Worm (Caenorhabditis elegans) whole organism, L3 larva: ENCODE results near the gene swan-2.

Source experiments
- R02D3.7 ChIP-seq: fragments of 150-350 bp; optimal IDR thresholded peaks from 2 replicates; lab custom pipeline; 2014; ENCODE audit warnings: missing biosample characterization, missing genetic modification characterization
- ZK546.5 ChIP-seq: sonication (generic microtip); optimal IDR thresholded peaks from 2 replicates; lab custom pipeline; 2017; ENCODE audit warnings: missing biosample characterization, missing genetic modification characterization
- aly-2 ChIP-seq: fragments of 150-350 bp; optimal IDR thresholded peaks from 2 replicates; lab custom pipeline; 2014; ENCODE audit warnings: missing biosample characterization, missing genetic modification characterization
- ama-1 ChIP-seq: fragments of 150-350 bp; optimal IDR thresholded peaks from 2 replicates; lab custom pipeline; 2018
- ceh-16 ChIP-seq: sonication (generic microtip); optimal IDR thresholded peaks from 2 replicates; lab custom pipeline; 2017; ENCODE audit warnings: missing biosample characterization, missing genetic modification characterization
- ceh-28 ChIP-seq: fragments of 150-350 bp; optimal IDR thresholded peaks from 2 replicates; lab custom pipeline; 2014; ENCODE audit warnings: missing biosample characterization, missing genetic modification reagents, missing genetic modification characterization
- ceh-9 ChIP-seq: sonication (generic microtip); optimal IDR thresholded peaks from 2 replicates; lab custom pipeline; 2018; ENCODE audit warnings: missing biosample characterization, missing genetic modification characterization
- egl-27 ChIP-seq: sonication (generic microtip); optimal IDR thresholded peaks from 4 replicates; lab custom pipeline; 2017; ENCODE audit warnings: missing biosample characterization, missing genetic modification reagents, missing genetic modification characterization
- egl-5 ChIP-seq: fragments of 150-350 bp; optimal IDR thresholded peaks from 2 replicates; lab custom pipeline; 2017; ENCODE audit warnings: missing biosample characterization, missing genetic modification reagents, missing genetic modification characterization, inconsistent platforms
- elt-1 ChIP-seq: fragments of 150-350 bp; optimal IDR thresholded peaks from 2 replicates; lab custom pipeline; 2014; ENCODE audit warnings: missing biosample characterization, missing genetic modification characterization
- elt-3 ChIP-seq, 3 experiments: fragments of 150-350 bp in 1 of 3; sonication (generic microtip) in 2 of 3; optimal IDR thresholded peaks; 2 replicates in 2 of 3; 4 replicates in 1 of 3; lab custom pipeline; 2014 to 2017; ENCODE audit warnings: missing biosample characterization in 3 of 3, missing genetic modification characterization in 3 of 3
- eor-1 ChIP-seq, 2 experiments: fragments of 150-350 bp; optimal IDR thresholded peaks; 2 replicates each; lab custom pipeline; 2014 to 2018; ENCODE audit warnings: missing biosample characterization in 2 of 2, missing genetic modification characterization in 2 of 2
- fkh-10 ChIP-seq: sonication (generic microtip); optimal IDR thresholded peaks from 2 replicates; lab custom pipeline; 2017; ENCODE audit warnings: missing biosample characterization, missing genetic modification reagents, missing genetic modification characterization
- fkh-2 ChIP-seq: fragments of 150-350 bp; optimal IDR thresholded peaks from 2 replicates; lab custom pipeline; 2014; ENCODE audit warnings: missing biosample characterization, missing genetic modification reagents, missing genetic modification characterization
- fos-1 ChIP-seq: fragments of 150-350 bp; optimal IDR thresholded peaks from 2 replicates; lab custom pipeline; 2014; ENCODE audit warnings: missing biosample characterization, missing genetic modification characterization
- hmg-11 ChIP-seq: sonication (generic microtip); optimal IDR thresholded peaks from 2 replicates; lab custom pipeline; 2016; ENCODE audit warnings: missing genetic modification characterization, missing compliant biosample characterization
- jun-1 ChIP-seq: fragments of 150-350 bp; optimal IDR thresholded peaks from 2 replicates; lab custom pipeline; 2014; ENCODE audit warnings: missing biosample characterization, missing genetic modification reagents, missing genetic modification characterization
- lin-15B ChIP-seq: fragments of 150-350 bp; optimal IDR thresholded peaks from 2 replicates; lab custom pipeline; 2014; ENCODE audit warnings: missing biosample characterization, missing genetic modification characterization
- lin-39 ChIP-seq: fragments of 150-350 bp; optimal IDR thresholded peaks from 2 replicates; lab custom pipeline; 2018; ENCODE audit warnings: missing biosample characterization, missing genetic modification reagents, missing genetic modification characterization
- lsy-12 ChIP-seq: sonication (generic microtip); optimal IDR thresholded peaks from 2 replicates; lab custom pipeline; 2016; ENCODE audit warnings: mild to moderate bottlenecking, missing genetic modification characterization, missing compliant biosample characterization
- mdl-1 ChIP-seq: fragments of 150-350 bp; optimal IDR thresholded peaks from 2 replicates; lab custom pipeline; 2014; ENCODE audit warnings: missing biosample characterization, missing genetic modification characterization
- nfya-1 ChIP-seq: sonication (generic microtip); optimal IDR thresholded peaks from 2 replicates; lab custom pipeline; 2017; ENCODE audit warnings: missing genetic modification characterization, mild to moderate bottlenecking, missing compliant biosample characterization, antibody characterized with exemption, moderate library complexity; ENCODE audit not compliant: insufficient read depth
- nhr-23 ChIP-seq: fragments of 150-350 bp; optimal IDR thresholded peaks from 2 replicates; lab custom pipeline; 2014; ENCODE audit warnings: missing biosample characterization, missing genetic modification reagents, missing genetic modification characterization
- nhr-237 ChIP-seq: fragments of 150-350 bp; optimal IDR thresholded peaks from 2 replicates; lab custom pipeline; 2014; ENCODE audit warnings: missing biosample characterization, missing genetic modification characterization
- nhr-25 ChIP-seq: sonication (generic microtip); optimal IDR thresholded peaks from 2 replicates; lab custom pipeline; 2017; ENCODE audit warnings: missing biosample characterization, missing genetic modification characterization
- nhr-43 ChIP-seq: sonication (generic microtip); optimal IDR thresholded peaks from 2 replicates; lab custom pipeline; 2016; ENCODE audit warnings: mild to moderate bottlenecking, missing genetic modification characterization, missing compliant biosample characterization; ENCODE audit not compliant: poor library complexity, severe bottlenecking
- nhr-67 ChIP-seq: fragments of 150-350 bp; optimal IDR thresholded peaks from 2 replicates; lab custom pipeline; 2014; ENCODE audit warnings: missing biosample characterization, missing genetic modification characterization
- pha-4 ChIP-seq: fragments of 150-350 bp; optimal IDR thresholded peaks from 2 replicates; lab custom pipeline; 2014; ENCODE audit warnings: missing biosample characterization, missing genetic modification reagents, missing genetic modification characterization
- pqm-1 ChIP-seq: fragments of 150-350 bp; optimal IDR thresholded peaks from 2 replicates; lab custom pipeline; 2017; ENCODE audit warnings: missing biosample characterization, missing genetic modification characterization, inconsistent platforms
- sea-2 ChIP-seq: fragments of 150-350 bp; sonication (generic microtip); optimal IDR thresholded peaks from 4 replicates; lab custom pipeline; 2014; ENCODE audit warnings: missing biosample characterization, missing genetic modification reagents, missing genetic modification characterization
- skn-1 ChIP-seq: fragments of 150-350 bp; optimal IDR thresholded peaks from 2 replicates; lab custom pipeline; 2014; ENCODE audit warnings: missing biosample characterization, missing genetic modification characterization
- snpc-4 ChIP-seq: fragments of 150-350 bp; optimal IDR thresholded peaks from 2 replicates; lab custom pipeline; 2014; ENCODE audit warnings: missing biosample characterization, missing genetic modification characterization
- tbx-2 ChIP-seq: sonication (generic microtip); optimal IDR thresholded peaks from 2 replicates; lab custom pipeline; 2016; ENCODE audit warnings: mild to moderate bottlenecking, missing genetic modification characterization, missing compliant biosample characterization
- unc-39 ChIP-seq: sonication (generic microtip); optimal IDR thresholded peaks from 4 replicates; lab custom pipeline; 2017; ENCODE audit warnings: missing biosample characterization, missing genetic modification characterization
- unc-62 ChIP-seq: fragments of 150-350 bp; sonication (generic microtip); optimal IDR thresholded peaks from 4 replicates; lab custom pipeline; 2014; ENCODE audit warnings: missing biosample characterization, missing genetic modification reagents, missing genetic modification characterization
- zag-1 ChIP-seq: fragments of 150-350 bp; optimal IDR thresholded peaks from 2 replicates; lab custom pipeline; 2014; ENCODE audit warnings: missing biosample characterization, missing genetic modification characterization
- ztf-11 ChIP-seq: fragments of 150-350 bp; optimal IDR thresholded peaks from 2 replicates; lab custom pipeline; 2014; ENCODE audit warnings: missing biosample characterization, missing genetic modification characterization
- ztf-4 ChIP-seq: fragments of 150-350 bp; optimal IDR thresholded peaks from 2 replicates; lab custom pipeline; 2014; ENCODE audit warnings: missing biosample characterization, missing genetic modification characterization

Gene swan-2

DNA sequence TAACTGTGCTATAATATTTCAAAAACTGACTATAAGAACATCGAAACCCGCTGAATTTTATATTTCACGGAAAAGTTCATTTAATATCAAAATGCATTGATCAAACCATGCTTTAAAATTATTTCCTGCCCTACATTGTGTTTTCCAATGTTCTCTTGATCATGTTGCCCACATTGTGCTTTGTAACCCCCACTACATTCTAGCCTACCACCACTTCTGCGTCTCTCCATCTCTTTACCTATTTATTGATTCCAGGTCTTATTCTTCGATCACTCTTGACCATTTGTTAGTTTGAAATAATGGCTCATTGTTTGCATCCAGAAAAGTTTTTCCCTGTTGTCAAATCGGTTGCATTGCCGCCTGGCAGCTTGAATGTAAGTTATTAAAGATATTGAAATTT is 21.9 kb downstream of the swan-2 start, which contains the start of gene decr-1.1 (continued):
- TF ChIP-seq lin-15B (tag; lab: Kevin White, UChicago) (no peak), eor-1 (tag; optimal IDR thresholded peaks at IDR 0.05; lab: Kevin White, UChicago) (no peak), ceh-16 (tag; lab: Kevin White, UChicago) (no peak), ztf-4 (tag; lab: Kevin White, UChicago) (no peak), skn-1 (tag; lab: Kevin White, UChicago) (no peak), nhr-67 (no peak), mdl-1 (no peak)

DNA sequence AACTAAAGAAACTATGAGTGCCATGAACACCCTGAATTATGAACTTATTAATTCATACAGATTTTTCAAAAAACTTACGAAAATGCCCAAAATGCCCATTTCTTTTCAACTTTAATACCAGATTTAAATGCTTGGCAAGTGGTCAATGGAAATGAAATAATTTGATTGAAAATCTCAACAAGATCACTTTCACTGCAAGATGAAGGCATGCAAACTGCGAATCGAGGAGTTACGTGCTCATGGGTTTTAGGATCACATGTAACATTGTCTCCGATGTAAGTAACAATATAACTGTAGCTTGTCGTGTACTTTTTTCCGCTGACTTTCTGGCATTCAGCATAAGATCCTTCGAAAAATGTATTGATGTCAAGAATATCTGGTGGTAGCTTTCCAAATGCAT is 23.2 kb downstream of the swan-2 start:
- no peak for TF ChIP-seq ceh-28
- no peak for TF ChIP-seq pqm-1 (tag; lab: Kevin White, UChicago)
- no peak for TF ChIP-seq nhr-23 (tag; lab: Kevin White, UChicago)
- TF ChIP-seq ztf-11 (tag; lab: Kevin White, UChicago) = no peak
- TF ChIP-seq ama-1 (lab: Kevin White, UChicago) = no peak
- TF ChIP-seq tbx-2 (tag; lab: Kevin White, UChicago) = no peak
- TF ChIP-seq fos-1 = no peak
- no peak for TF ChIP-seq elt-1 (tag; lab: Kevin White, UChicago)
- no peak for TF ChIP-seq zag-1 (tag; lab: Kevin White, UChicago)
- TF ChIP-seq skn-1 (tag; lab: Kevin White, UChicago) = no peak
- TF ChIP-seq pha-4 (tag; lab: Kevin White, UChicago) = no peak
- no peak for TF ChIP-seq R02D3.7 (tag; lab: Kevin White, UChicago)
- TF ChIP-seq lin-39 (tag; lab: Kevin White, UChicago) = no peak
- no peak for TF ChIP-seq unc-62 (GFP tag; lab: Kevin White, UChicago)

ce11 chrV:13777857-13778256 is 26.2 kb downstream of the swan-2 start, which contains the start of gene F53C11.9:
TSS of gene F53C11.9 (plus strand) at chrV:13778015.
- peak; percentile 52 for TF ChIP-seq pha-4 (tag; lab: Kevin White, UChicago)
- no peak for TF ChIP-seq unc-39 (tag; lab: Kevin White, UChicago)
- no peak for TF ChIP-seq R02D3.7 (tag; lab: Kevin White, UChicago)
- TF ChIP-seq snpc-4 (tag; lab: Kevin White, UChicago) = no peak
- no peak for TF ChIP-seq elt-1 (tag; lab: Kevin White, UChicago)
- no peak for TF ChIP-seq nhr-43 (tag; lab: Kevin White, UChicago)
- peak; percentile 32 for TF ChIP-seq unc-62 (GFP tag; lab: Kevin White, UChicago)
- TF ChIP-seq ZK546.5 (tag; lab: Kevin White, UChicago) = no peak
- TF ChIP-seq fkh-10 (GFP tag; lab: Kevin White, UChicago) = no peak
- TF ChIP-seq egl-27 (tag; lab: Kevin White, UChicago) = no peak
- no peak for TF ChIP-seq mdl-1
- no peak for TF ChIP-seq jun-1
- peak; percentile 72 for TF ChIP-seq lin-39 (tag; lab: Kevin White, UChicago)
- TF ChIP-seq ama-1 (lab: Kevin White, UChicago) = no peak
- TF ChIP-seq ztf-11 (tag; lab: Kevin White, UChicago) = no peak
- no peak for TF ChIP-seq fkh-2 (tag; lab: Kevin White, UChicago)
- TF ChIP-seq ceh-9 (tag; lab: Kevin White, UChicago) = no peak
- TF ChIP-seq egl-5 (tag; lab: Kevin White, UChicago) = peak; percentile 96
- TF ChIP-seq hmg-11 (tag; lab: Kevin White, UChicago) = no peak
- TF ChIP-seq elt-3 (tag; optimal IDR thresholded peaks at IDR 0.05; lab: Kevin White, UChicago) = no peak
- no peak for TF ChIP-seq lin-15B (tag; lab: Kevin White, UChicago)
- TF ChIP-seq aly-2 (tag; lab: Kevin White, UChicago) = no peak
- no peak for TF ChIP-seq nhr-25
- no peak for TF ChIP-seq sea-2 (GFP tag; lab: Kevin White, UChicago)
- no peak for TF ChIP-seq ceh-28
- TF ChIP-seq lsy-12 = no peak
- TF ChIP-seq nhr-67 = no peak
- TF ChIP-seq nhr-23 (tag; lab: Kevin White, UChicago) = no peak
- TF ChIP-seq nhr-237 (tag; lab: Kevin White, UChicago) = no peak
- TF ChIP-seq nfya-1 (tag; lab: Kevin White, UChicago) = peak; percentile 10
